Fruit fly (Drosophila melanogaster): Measurements from ENCODE around the gene CG32277.

The CG32277 gene

DNA sequence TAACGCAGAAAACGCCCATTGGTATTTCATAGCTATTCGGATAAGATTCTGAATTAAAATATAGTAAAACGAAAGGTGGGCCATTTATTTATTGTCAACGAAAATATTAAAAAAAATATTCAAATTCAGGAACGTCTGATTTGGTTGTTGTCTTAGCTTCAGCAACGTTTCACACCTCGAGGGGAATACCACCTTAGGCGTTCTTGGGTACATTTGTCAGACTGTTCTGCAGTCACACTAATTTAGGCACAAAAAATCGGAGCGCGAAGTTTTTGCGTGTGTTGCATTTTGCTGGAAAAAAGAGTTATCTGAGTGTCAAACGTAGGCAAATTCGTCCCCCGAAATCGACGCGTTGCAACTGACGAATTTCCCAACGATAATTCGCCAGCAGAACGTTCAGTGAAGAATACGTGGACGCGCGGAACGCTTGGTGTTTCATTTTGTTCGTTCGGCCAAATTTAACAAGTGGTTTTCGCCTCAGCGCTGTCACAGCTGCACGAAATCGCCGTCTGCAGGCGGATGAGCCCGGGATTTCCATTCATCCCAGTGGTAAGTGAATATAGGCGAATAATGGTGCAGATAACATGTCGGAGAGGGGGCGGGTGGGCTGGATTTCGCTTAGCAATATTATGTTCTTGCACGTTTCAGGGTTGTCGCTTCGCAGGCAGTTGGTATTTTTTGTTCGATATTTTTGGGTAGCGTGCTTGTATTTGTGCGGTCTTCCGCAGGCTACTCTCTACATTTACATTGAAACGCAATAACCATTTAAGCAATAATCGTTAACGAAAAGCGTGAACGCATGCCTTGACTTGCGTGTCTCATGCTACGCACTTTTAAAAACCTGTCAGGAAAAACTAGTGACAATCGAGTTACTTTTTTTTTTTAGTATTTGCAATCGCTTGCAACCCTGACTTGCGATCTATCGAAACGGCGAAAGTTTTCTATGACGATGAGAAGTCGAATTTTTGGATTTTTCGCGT lies 19.8 kb upstream of the CG32277 start, which contains the start of gene Larp4B (continued):
- TF ChIP-seq CG15011 (GFP tag; optimal IDR thresholded peaks at IDR 0.05) = no peak
- no peak for TF ChIP-seq ATbp (GFP tag; optimal IDR thresholded peaks at IDR 0.05)
- peak; percentile 1 for TF ChIP-seq CG12391 (tag; optimal IDR thresholded peaks at IDR 0.05)
- peak; percentile 19 for TF ChIP-seq bigmax (GFP tag; optimal IDR thresholded peaks at IDR 0.05)
- no peak for TF ChIP-seq cas (GFP tag; IDR thresholded peaks at IDR 0.05)
- no peak for TF ChIP-seq CG6854 (GFP tag; optimal IDR thresholded peaks at IDR 0.05)
- TF ChIP-seq bsh (GFP tag; optimal IDR thresholded peaks at IDR 0.05) = no peak
- no peak for TF ChIP-seq CG7271 (tag; optimal IDR thresholded peaks at IDR 0.05)
- peak; percentile 52 for TF ChIP-seq amos (GFP tag; IDR thresholded peaks at IDR 0.05; ENCODE audit: partially characterized antibody)
- TF ChIP-seq CG11723 (GFP tag; optimal IDR thresholded peaks at IDR 0.05) = no peak
- no peak for TF ChIP-seq ken (GFP tag; IDR thresholded peaks at IDR 0.05)
- TF ChIP-seq dati (GFP tag; IDR thresholded peaks at IDR 0.05) = no peak
- no peak for TF ChIP-seq CG12769 (tag; optimal IDR thresholded peaks at IDR 0.05)
- no peak for TF ChIP-seq otp (GFP tag; IDR thresholded peaks at IDR 0.05)
- peak; percentile 55; the same call in 2 of the 3 replicates for TF ChIP-seq HLH4C (GFP tag; IDR thresholded peaks at IDR 0.05; ENCODE audit: partially characterized antibody)
- no peak for TF ChIP-seq slou (GFP tag; optimal IDR thresholded peaks at IDR 0.05)
- TF ChIP-seq unpg (GFP tag; optimal IDR thresholded peaks at IDR 0.05) = no peak
- peak; percentile 35 for TF ChIP-seq zfh2 (GFP tag; optimal IDR thresholded peaks at IDR 0.05)
- no peak for TF ChIP-seq trh (GFP tag; optimal IDR thresholded peaks at IDR 0.05)
- no peak for TF ChIP-seq CG30020 (tag; optimal IDR thresholded peaks at IDR 0.05)
- TF ChIP-seq CG4854 (GFP tag; optimal IDR thresholded peaks at IDR 0.05) = no peak
- TF ChIP-seq stwl (tag; optimal IDR thresholded peaks at IDR 0.05) = peak; percentile 72
- TF ChIP-seq eyg (GFP tag; optimal IDR thresholded peaks at IDR 0.05) = no peak
- peak; percentile 85 for TF ChIP-seq Med (GFP tag)
- no peak for TF ChIP-seq Abd-B (GFP tag; optimal IDR thresholded peaks at IDR 0.05)
- no peak for TF ChIP-seq chif (GFP tag; optimal IDR thresholded peaks at IDR 0.05)
- TF ChIP-seq cwo (GFP tag; optimal IDR thresholded peaks at IDR 0.05) = no peak
- TF ChIP-seq sc (optimal IDR thresholded peaks at IDR 0.05) = no peak
- TF ChIP-seq sc (GFP tag; optimal IDR thresholded peaks at IDR 0.05) = no peak
- TF ChIP-seq zen2 (GFP tag; IDR thresholded peaks at IDR 0.05; ENCODE audit: partially characterized antibody) = 0 out of 3 replicates have a peak, but pooled peaks have one; percentile 39
- TF ChIP-seq Gug (GFP tag; IDR thresholded peaks at IDR 0.05) = no peak
- peak; percentile 40 for TF ChIP-seq lbe (GFP tag; optimal IDR thresholded peaks at IDR 0.05)
- no peak for TF ChIP-seq jing (GFP tag; optimal IDR thresholded peaks at IDR 0.05)
- no peak for TF ChIP-seq CG7556 (GFP tag; optimal IDR thresholded peaks at IDR 0.05)
- TF ChIP-seq Fer2 (tag; optimal IDR thresholded peaks at IDR 0.05) = no peak
- no peak for TF ChIP-seq bowl (GFP tag; IDR thresholded peaks at IDR 0.05)
- no peak for TF ChIP-seq CG12744 (GFP tag; optimal IDR thresholded peaks at IDR 0.05)
- TF ChIP-seq Lim3 (GFP tag; IDR thresholded peaks at IDR 0.05) = no peak
- TF ChIP-seq Hr3 (GFP tag; optimal IDR thresholded peaks at IDR 0.05) = no peak
- TF ChIP-seq ro (GFP tag; IDR thresholded peaks at IDR 0.05) = no peak
- no peak for TF ChIP-seq btn (GFP tag; optimal IDR thresholded peaks at IDR 0.05)
- TF ChIP-seq Adf1 (GFP tag; IDR thresholded peaks at IDR 0.05) = no peak
- no peak for TF ChIP-seq ara (GFP tag; IDR thresholded peaks at IDR 0.05)
- peak; percentile 76 for TF ChIP-seq knrl (GFP tag; IDR thresholded peaks at IDR 0.05; ENCODE audit: partially characterized antibody)
- peak; percentile 28 for TF ChIP-seq mam (GFP tag; optimal IDR thresholded peaks at IDR 0.05)
- no peak for TF ChIP-seq ind (GFP tag; optimal IDR thresholded peaks at IDR 0.05)
- TF ChIP-seq CG14965 (GFP tag; optimal IDR thresholded peaks at IDR 0.05; ENCODE audit: borderline replicate concordance) = no peak
- no peak for TF ChIP-seq sim (GFP tag; IDR thresholded peaks at IDR 0.05)
- TF ChIP-seq CG18262 (tag; optimal IDR thresholded peaks at IDR 0.05) = no peak

Data from whole organism, embryonic.